Worm (Caenorhabditis elegans): ENCODE data around the gene tmem-17.

- TF ChIP-seq dao-5 (tag; optimal IDR thresholded peaks at IDR 0.05) (no peak), him-1 (tag; optimal IDR thresholded peaks at IDR 0.05) (no peak), W03F9.2 (tag; optimal IDR thresholded peaks at IDR 0.05) (no peak)
Measured at ce11 chrIII:7064185-7064584, 5.9 kb upstream of the tmem-17 start, which contains the start of gene R01H2.4.

Data from whole organism, L4/young adult.